Fruit fly (Drosophila melanogaster) whole organism, embryonic: ENCODE measurements around the gene CG13465.
A peak's percentile ranks its signal among the peaks of the same experiment; 100 is the strongest.

Experiments used
- Atf6 ChIP-seq: fragments of 200-800 bp; sonication (Bioruptor generic); IDR thresholded peaks from 2 replicates; pipeline ENCODE4 v1.3.6; 2022; ENCODE audit warnings: missing biosample characterization, missing genetic modification characterization
- B-H1 ChIP-seq: fragments of 200-800 bp; sonication (Bioruptor generic); IDR thresholded peaks from 3 replicates; pipeline ENCODE4 v1.3.6; 2022; ENCODE audit warnings: missing biosample characterization, missing genetic modification characterization
- Bdp1 ChIP-seq: fragments of 200-800 bp; sonication (Bioruptor generic); optimal IDR thresholded peaks from 3 replicates; lab custom pipeline; 2016; ENCODE audit warnings: missing biosample characterization, missing genetic modification characterization
- Blimp-1 ChIP-seq: fragments of 200-800 bp; sonication (Bioruptor generic); optimal IDR thresholded peaks from 3 replicates; lab custom pipeline; 2018; ENCODE audit warnings: missing biosample characterization, missing genetic modification characterization, mild to moderate bottlenecking, moderate library complexity, missing genetic modification reagents
- CG1024 ChIP-seq: fragments of 200-800 bp; sonication (Bioruptor generic); IDR thresholded peaks from 2 replicates; pipeline ENCODE4 v1.3.6; 2022; ENCODE audit warnings: missing biosample characterization, missing genetic modification characterization
- CG10431 ChIP-seq: fragments of 200-800 bp; sonication (Bioruptor generic); optimal IDR thresholded peaks from 3 replicates; lab custom pipeline; 2018; ENCODE audit warnings: missing biosample characterization, mild to moderate bottlenecking, missing genetic modification characterization
- CG10979 ChIP-seq: fragments of 200-800 bp; sonication (Bioruptor generic); optimal IDR thresholded peaks from 2 replicates; lab custom pipeline; 2018; ENCODE audit warnings: missing biosample characterization, mild to moderate bottlenecking, missing genetic modification characterization, moderate library complexity
- CG12391 ChIP-seq: fragments of 200-800 bp; sonication (Bioruptor generic); optimal IDR thresholded peaks from 3 replicates; lab custom pipeline; 2018; ENCODE audit warnings: missing biosample characterization, mild to moderate bottlenecking, missing genetic modification characterization, moderate library complexity
- CG13287 ChIP-seq: fragments of 200-800 bp; sonication (Bioruptor generic); IDR thresholded peaks from 2 replicates; pipeline ENCODE4 v1.3.6; 2022; ENCODE audit warnings: missing biosample characterization, missing genetic modification characterization; ENCODE audit not compliant: partially characterized antibody
- CG15479 ChIP-seq: fragments of 200-800 bp; sonication (Bioruptor generic); optimal IDR thresholded peaks from 3 replicates; lab custom pipeline; 2019; ENCODE audit warnings: missing biosample characterization, mild to moderate bottlenecking, missing genetic modification characterization, moderate library complexity
- CG15601 ChIP-seq: fragments of 200-800 bp; sonication (Bioruptor generic); optimal IDR thresholded peaks from 3 replicates; lab custom pipeline; 2019; ENCODE audit warnings: missing biosample characterization, mild to moderate bottlenecking, missing genetic modification characterization, moderate library complexity
- CG15696 ChIP-seq: fragments of 200-800 bp; sonication (Bioruptor generic); optimal IDR thresholded peaks from 2 replicates; lab custom pipeline; 2019; ENCODE audit warnings: missing biosample characterization, mild to moderate bottlenecking, missing genetic modification characterization, moderate library complexity
- CG16779 ChIP-seq: fragments of 200-800 bp; sonication (Bioruptor generic); IDR thresholded peaks from 2 replicates; pipeline ENCODE4 v1.3.6; 2022; ENCODE audit warnings: missing biosample characterization, missing genetic modification characterization
- CG17359 ChIP-seq: fragments of 200-800 bp; sonication (Bioruptor generic); optimal IDR thresholded peaks from 3 replicates; lab custom pipeline; 2018; ENCODE audit warnings: missing biosample characterization, mild to moderate bottlenecking, missing genetic modification characterization, moderate library complexity
- CG31365 ChIP-seq: fragments of 200-800 bp; sonication (Bioruptor generic); optimal IDR thresholded peaks from 2 replicates; lab custom pipeline; 2018; ENCODE audit warnings: missing biosample characterization, mild to moderate bottlenecking, missing genetic modification characterization
- CG3281 ChIP-seq: fragments of 200-800 bp; sonication (Bioruptor generic); optimal IDR thresholded peaks from 3 replicates; lab custom pipeline; 2017; ENCODE audit warnings: missing biosample characterization, mild to moderate bottlenecking, missing genetic modification characterization
- CG4282 ChIP-seq: fragments of 200-800 bp; sonication (Bioruptor generic); optimal IDR thresholded peaks from 2 replicates; lab custom pipeline; 2016; ENCODE audit warnings: missing biosample characterization, missing genetic modification characterization
- CG4424 ChIP-seq: fragments of 200-800 bp; sonication (Bioruptor generic); optimal IDR thresholded peaks from 3 replicates; lab custom pipeline; 2016; ENCODE audit warnings: missing biosample characterization, missing genetic modification characterization
- CG6175 ChIP-seq: fragments of 200-800 bp; sonication (Bioruptor generic); IDR thresholded peaks from 3 replicates; pipeline ENCODE4 v1.3.6; 2022; ENCODE audit warnings: missing biosample characterization, missing genetic modification characterization
- CG6854 ChIP-seq: fragments of 200-800 bp; sonication (Bioruptor generic); optimal IDR thresholded peaks from 3 replicates; lab custom pipeline; 2017; ENCODE audit warnings: missing biosample characterization, mild to moderate bottlenecking, missing genetic modification characterization
- CG8924 ChIP-seq: fragments of 200-800 bp; optimal IDR thresholded peaks from 3 replicates; lab custom pipeline; 2019; ENCODE audit warnings: missing biosample characterization, mild to moderate bottlenecking, missing genetic modification characterization, moderate library complexity
- CG8944 ChIP-seq: fragments of 200-800 bp; sonication (Bioruptor generic); optimal IDR thresholded peaks from 3 replicates; lab custom pipeline; 2016; ENCODE audit warnings: missing biosample characterization, missing genetic modification characterization
- CkIIα-i1 ChIP-seq: fragments of 200-800 bp; sonication (Bioruptor generic); IDR thresholded peaks from 2 replicates; pipeline ENCODE4 v1.3.6; 2022; ENCODE audit warnings: missing biosample characterization, missing genetic modification characterization
- Drgx ChIP-seq: fragments of 200-800 bp; sonication (Bioruptor generic); IDR thresholded peaks from 2 replicates; pipeline ENCODE4 v1.3.6; 2022; ENCODE audit warnings: missing biosample characterization, missing genetic modification characterization
- E2f2 ChIP-seq: fragments of 200-800 bp; sonication (Bioruptor generic); IDR thresholded peaks from 2 replicates; pipeline ENCODE4 v1.3.6; 2022; ENCODE audit warnings: missing biosample characterization, missing genetic modification characterization
- Ets97D ChIP-seq: fragments of 200-800 bp; sonication (Bioruptor generic); optimal IDR thresholded peaks from 3 replicates; lab custom pipeline; 2016; ENCODE audit warnings: missing biosample characterization, missing genetic modification characterization
- Fer1 ChIP-seq: fragments of 200-800 bp; sonication (Bioruptor generic); optimal IDR thresholded peaks from 2 replicates; lab custom pipeline; 2017; ENCODE audit warnings: missing biosample characterization, mild to moderate bottlenecking, missing genetic modification characterization
- H15 ChIP-seq: fragments of 200-800 bp; sonication (Bioruptor generic); IDR thresholded peaks from 3 replicates; pipeline ENCODE4 v1.3.6; 2022; ENCODE audit warnings: missing biosample characterization, missing genetic modification characterization
- H2.0 ChIP-seq: fragments of 200-800 bp; sonication (Bioruptor generic); IDR thresholded peaks from 2 replicates; pipeline ENCODE4 v1.3.6; 2022; ENCODE audit warnings: missing biosample characterization, missing genetic modification characterization
- Hmx ChIP-seq: fragments of 200-800 bp; sonication (Bioruptor generic); optimal IDR thresholded peaks from 2 replicates; lab custom pipeline; 2016; ENCODE audit warnings: missing biosample characterization, missing genetic modification characterization
- Med ChIP-seq: fragments of 200-800 bp; sonication (Bioruptor generic); peaks from one replicate; lab custom pipeline; 2016; ENCODE audit warnings: missing biosample characterization, missing genetic modification characterization, mild to moderate bottlenecking, inconsistent platforms, moderate library complexity
- Sry-δ ChIP-seq: fragments of 200-800 bp; sonication (Bioruptor generic); optimal IDR thresholded peaks from 2 replicates; lab custom pipeline; 2016; ENCODE audit warnings: missing biosample characterization, missing genetic modification characterization
- Vsx1 ChIP-seq: fragments of 200-800 bp; sonication (Bioruptor generic); optimal IDR thresholded peaks from 2 replicates; lab custom pipeline; 2017; ENCODE audit warnings: missing biosample characterization, mild to moderate bottlenecking, missing genetic modification characterization, missing genetic modification reagents
- Xrp1 ChIP-seq: fragments of 200-800 bp; sonication (Bioruptor generic); IDR thresholded peaks from 2 replicates; pipeline ENCODE4 v1.3.6; 2022; ENCODE audit warnings: missing biosample characterization, missing genetic modification characterization
- YL-1 ChIP-seq: fragments of 200-800 bp; sonication (Bioruptor generic); optimal IDR thresholded peaks from 3 replicates; lab custom pipeline; 2017; ENCODE audit warnings: missing biosample characterization, mild to moderate bottlenecking, missing genetic modification characterization
- ato ChIP-seq: fragments of 200-800 bp; sonication (Bioruptor generic); IDR thresholded peaks from 2 replicates; pipeline ENCODE4 v1.3.6; 2022; ENCODE audit warnings: missing biosample characterization, missing genetic modification characterization; ENCODE audit not compliant: partially characterized antibody
- az2 ChIP-seq: fragments of 200-800 bp; sonication (Bioruptor generic); optimal IDR thresholded peaks from 3 replicates; lab custom pipeline; 2016; ENCODE audit warnings: missing biosample characterization, missing genetic modification characterization
- dmrt99B ChIP-seq: fragments of 200-800 bp; sonication (Bioruptor generic); optimal IDR thresholded peaks from 2 replicates; lab custom pipeline; 2018; ENCODE audit warnings: missing biosample characterization, mild to moderate bottlenecking, missing genetic modification characterization, moderate library complexity
- en ChIP-seq: fragments of 200-800 bp; sonication (Bioruptor generic); optimal IDR thresholded peaks from 2 replicates; lab custom pipeline; 2016; ENCODE audit warnings: missing biosample characterization, missing genetic modification characterization
- kay ChIP-seq: fragments of 200-800 bp; sonication (Bioruptor generic); optimal IDR thresholded peaks from 2 replicates; lab custom pipeline; 2016; ENCODE audit warnings: missing biosample characterization, missing genetic modification characterization
- lola ChIP-seq, 3 experiments: fragments of >200 bp in 2 of 3; fragments of 200-800 bp in 1 of 3; sonication (Bioruptor generic) in 1 of 3; optimal IDR thresholded peaks; 2 replicates each; lab custom pipeline; 2017 to 2019; ENCODE audit warnings: missing biosample characterization in 3 of 3, missing genetic modification characterization in 3 of 3, mild to moderate bottlenecking in 1 of 3, moderate library complexity in 1 of 3
- maf-S ChIP-seq: fragments of 200-800 bp; sonication (Bioruptor generic); optimal IDR thresholded peaks from 2 replicates; lab custom pipeline; 2016; ENCODE audit warnings: missing biosample characterization, missing genetic modification characterization
- pb ChIP-seq: fragments of 200-800 bp; sonication (Bioruptor generic); optimal IDR thresholded peaks from 3 replicates; lab custom pipeline; 2016; ENCODE audit warnings: missing biosample characterization, missing genetic modification characterization
- peb ChIP-seq: fragments of 200-800 bp; sonication (Bioruptor generic); IDR thresholded peaks from 2 replicates; pipeline ENCODE4 v1.3.6; 2022; ENCODE audit warnings: missing biosample characterization, missing genetic modification characterization
- pho ChIP-seq: fragments of 200-800 bp; sonication (Bioruptor generic); optimal IDR thresholded peaks from 2 replicates; lab custom pipeline; 2016; ENCODE audit warnings: missing biosample characterization, missing genetic modification characterization
- pita ChIP-seq: fragments of 200-800 bp; sonication (Bioruptor generic); optimal IDR thresholded peaks from 2 replicates; lab custom pipeline; 2017; ENCODE audit warnings: missing biosample characterization, mild to moderate bottlenecking, missing genetic modification characterization
- salm ChIP-seq: fragments of 200-800 bp; sonication (Bioruptor generic); optimal IDR thresholded peaks from 2 replicates; lab custom pipeline; 2018; ENCODE audit warnings: missing biosample characterization, mild to moderate bottlenecking, missing genetic modification characterization
- sim ChIP-seq: fragments of 200-800 bp; sonication (Bioruptor generic); IDR thresholded peaks from 2 replicates; pipeline ENCODE4 v1.3.6; 2022; ENCODE audit warnings: missing biosample characterization, missing genetic modification characterization
- sna ChIP-seq: fragments of 200-800 bp; sonication (Bioruptor generic); IDR thresholded peaks from 2 replicates; pipeline ENCODE4 v1.3.6; 2022; ENCODE audit warnings: missing biosample characterization, missing genetic modification characterization; ENCODE audit not compliant: partially characterized antibody
- twi ChIP-seq: fragments of 200-800 bp; optimal IDR thresholded peaks from 2 replicates; lab custom pipeline; 2019; ENCODE audit warnings: missing biosample characterization, mild to moderate bottlenecking, missing genetic modification characterization, moderate library complexity

Gene CG13465

DNA sequence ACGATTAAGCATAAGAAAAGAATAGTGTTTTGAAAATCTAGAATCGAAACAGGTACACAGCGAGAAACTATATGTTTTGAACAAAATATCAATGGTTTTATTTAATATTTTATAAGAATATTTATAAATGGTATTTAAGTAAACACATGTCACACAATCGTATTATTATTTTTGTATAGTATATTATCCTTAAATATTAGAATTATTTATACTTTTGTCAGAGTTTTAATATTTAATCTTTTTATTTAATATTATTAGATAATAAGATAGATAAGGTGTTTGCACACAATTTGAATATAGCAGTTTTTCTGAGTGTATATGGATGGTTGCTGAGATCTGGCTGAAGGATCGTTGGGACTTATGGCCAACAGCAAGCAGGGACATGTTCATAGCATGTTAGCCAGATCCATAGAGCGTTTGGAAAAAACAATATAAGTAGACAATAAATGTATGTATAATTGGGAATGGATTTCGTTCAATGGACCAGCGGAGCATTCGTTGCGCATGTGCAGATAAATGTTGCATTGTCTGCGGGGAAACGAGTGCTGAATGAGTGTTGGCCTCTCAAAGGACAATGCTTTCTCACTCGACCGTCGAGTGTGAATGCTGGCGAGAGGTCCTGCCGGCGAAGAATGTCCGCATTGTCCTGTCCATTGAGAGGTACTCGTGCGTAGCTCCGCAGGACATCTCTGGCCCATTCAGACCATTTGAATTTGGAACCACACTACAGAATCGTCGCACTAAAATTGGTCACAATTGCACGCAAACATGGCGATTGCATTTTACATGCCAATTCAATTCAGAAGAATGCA is 8.9 kb upstream of the CG13465 start (continued):
- peak in 1 of 3 experiments; percentile 51 for TF ChIP-seq lola (GFP tag; optimal IDR thresholded peaks at IDR 0.05; lab: Kevin White, UChicago)
- no peak for TF ChIP-seq CG4424
- TF ChIP-seq CkIIα-i1 (GFP tag; lab: Robert Waterston, UW) = no peak
- no peak for TF ChIP-seq CG16779
- TF ChIP-seq Bdp1 (GFP tag; lab: Kevin White, UChicago) = no peak
- TF ChIP-seq CG15479 (GFP tag; lab: Kevin White, UChicago) = peak; percentile 59
- TF ChIP-seq Xrp1 (GFP tag; lab: Robert Waterston, UW) = no peak
- TF ChIP-seq sim (GFP tag; lab: Robert Waterston, UW) = no peak
- no peak for TF ChIP-seq dmrt99B (tag; lab: Kevin White, UChicago)
- no peak for TF ChIP-seq CG6175
- TF ChIP-seq Ets97D = no peak
- no peak for TF ChIP-seq Drgx
- TF ChIP-seq YL-1 = no peak
- no peak for TF ChIP-seq E2f2 (GFP tag; lab: Robert Waterston, UW)
- no peak for TF ChIP-seq Fer1
- peak; percentile 66 for TF ChIP-seq CG15696 (tag; lab: Kevin White, UChicago)
- TF ChIP-seq Sry-δ (GFP tag; lab: Kevin White, UChicago) = no peak
- no peak for TF ChIP-seq CG1024
- no peak for TF ChIP-seq az2 (GFP tag; lab: Kevin White, UChicago)
- TF ChIP-seq pb = no peak
- TF ChIP-seq Atf6 (GFP tag; lab: Robert Waterston, UW) = no peak
- TF ChIP-seq CG13287 (GFP tag; lab: Robert Waterston, UW) = no peak
- no peak for TF ChIP-seq maf-S
- no peak for TF ChIP-seq CG3281 (GFP tag; lab: Kevin White, UChicago)
- TF ChIP-seq Hmx = no peak
- no peak for TF ChIP-seq ato (GFP tag; lab: Robert Waterston, UW)
- peak; percentile 37 for TF ChIP-seq CG10979 (tag; lab: Kevin White, UChicago)
- no peak for TF ChIP-seq CG15601 (tag; lab: Kevin White, UChicago)
- TF ChIP-seq twi (tag; lab: Kevin White, UChicago) = peak; percentile 97
- no peak for TF ChIP-seq H15 (GFP tag; lab: Robert Waterston, UW)
- no peak for TF ChIP-seq salm
- TF ChIP-seq kay = no peak
- TF ChIP-seq pho (GFP tag; lab: Kevin White, UChicago) = no peak
- TF ChIP-seq B-H1 (GFP tag; lab: Robert Waterston, UW) = no peak
- TF ChIP-seq CG8924 (tag; lab: Kevin White, UChicago) = peak; percentile 38
- TF ChIP-seq Blimp-1 (GFP tag; lab: Kevin White, UChicago) = no peak
- no peak for TF ChIP-seq Vsx1 (GFP tag; lab: Kevin White, UChicago)
- no peak for TF ChIP-seq en (GFP tag; lab: Kevin White, UChicago)
- no peak for TF ChIP-seq CG6854 (GFP tag; lab: Kevin White, UChicago)
- no peak for TF ChIP-seq pita (GFP tag; lab: Kevin White, UChicago)
- TF ChIP-seq CG4282 = no peak
- no peak for TF ChIP-seq sna (GFP tag; lab: Robert Waterston, UW)
- TF ChIP-seq CG17359 (tag; lab: Kevin White, UChicago) = no peak
- no peak for TF ChIP-seq H2.0 (GFP tag; lab: Robert Waterston, UW)
- peak; percentile 20 for TF ChIP-seq CG12391
- no peak for TF ChIP-seq CG10431
- TF ChIP-seq Med (GFP tag; lab: Kevin White, UChicago) = no peak
- no peak for TF ChIP-seq CG31365
- no peak for TF ChIP-seq peb (GFP tag; lab: Robert Waterston, UW)
- no peak for TF ChIP-seq CG8944 (GFP tag; lab: Kevin White, UChicago)
